Worm (Caenorhabditis elegans): ENCODE data around the gene Y38F2AL.12.

The Y38F2AL.12 gene

ce11 chrIV:2315545-2315995 is 803 bp upstream of the Y38F2AL.12 start, which contains the start of gene vha-3:
TSS of gene vha-3 (minus strand) at chrIV:2315945.
- TF ChIP-seq dmd-6 (GFP tag; IDR thresholded peaks at IDR 0.05) (no peak), egl-43 (GFP tag; IDR thresholded peaks at IDR 0.05) (peak; percentile 59; the same call in 1 of the 2 replicates), ces-1 (GFP tag; optimal IDR thresholded peaks at IDR 0.05) (no peak), set-16 (GFP tag; IDR thresholded peaks at IDR 0.05) (peak; percentile 46; the same call in 1 of the 2 replicates), vab-7 (GFP tag; IDR thresholded peaks at IDR 0.05) (no peak), hlh-30 (tag; optimal IDR thresholded peaks at IDR 0.05; ENCODE audit: insufficient read depth) (no peak), nhr-42 (GFP tag; IDR thresholded peaks at IDR 0.05) (no peak), F26F4.8 (GFP tag; conservative IDR thresholded peaks at IDR 0.05) (no peak), nhr-41 (GFP tag; IDR thresholded peaks at IDR 0.05) (no peak), aha-1 (tag) (peak; percentile 62), Y5F2A.4 (GFP tag; optimal IDR thresholded peaks at IDR 0.05) (no peak), daf-12 (tag; optimal IDR thresholded peaks at IDR 0.05) (no peak), nhr-25 (tag; optimal IDR thresholded peaks at IDR 0.05; ENCODE audit: borderline replicate concordance, insufficient read depth) (no peak), spr-3 (GFP tag; optimal IDR thresholded peaks at IDR 0.05) (peak; percentile 42), nhr-6 (tag; optimal IDR thresholded peaks at IDR 0.05) (no peak), gei-8 (GFP tag; optimal IDR thresholded peaks at IDR 0.05) (peak; percentile 8), D1046.2 (GFP tag; IDR thresholded peaks at IDR 0.05) (0 out of 2 replicates have a peak, but pooled peaks have one; percentile 45), spr-1 (tag; optimal IDR thresholded peaks at IDR 0.05) (no peak), nhr-77 (tag; optimal IDR thresholded peaks at IDR 0.05) (no peak), lin-38 (GFP tag; IDR thresholded peaks at IDR 0.05) (no peak)

ce11 chrIV:2316796-2317195 is 423 bp downstream of the Y38F2AL.12 start:
- TF ChIP-seq ztf-7 (tag; optimal IDR thresholded peaks at IDR 0.05): no peak
- TF ChIP-seq nhr-25 (tag; optimal IDR thresholded peaks at IDR 0.05; ENCODE audit: borderline replicate concordance, insufficient read depth): no peak
- TF ChIP-seq mdt-29 (GFP tag; IDR thresholded peaks at IDR 0.05): 0 out of 2 replicates have a peak, but pooled peaks have one; percentile 38
- peak; percentile 78 for TF ChIP-seq mep-1 (tag; optimal IDR thresholded peaks at IDR 0.05)
- no peak for TF ChIP-seq tra-1 (GFP tag; IDR thresholded peaks at IDR 0.05)
- no peak for TF ChIP-seq daf-19 (GFP tag; conservative IDR thresholded peaks at IDR 0.05)
- TF ChIP-seq mes-2 (tag; optimal IDR thresholded peaks at IDR 0.05; ENCODE audit: poor library complexity, severe bottlenecking): peak; percentile 53
- TF ChIP-seq arid-1 (GFP tag; conservative IDR thresholded peaks at IDR 0.05): peak; percentile 70; the same call in 1 of the 2 replicates
- peak; percentile 22 for TF ChIP-seq nhr-10 (tag; optimal IDR thresholded peaks at IDR 0.05)
- TF ChIP-seq aha-1 (tag): peak; percentile 84
- peak; percentile 43 for TF ChIP-seq T20F7.1 (GFP tag; optimal IDR thresholded peaks at IDR 0.05)
- TF ChIP-seq lin-15B (tag; optimal IDR thresholded peaks at IDR 0.05): no peak
- no peak for TF ChIP-seq ceh-62 (tag; optimal IDR thresholded peaks at IDR 0.05)
- no peak for TF ChIP-seq duxl-1 (tag; optimal IDR thresholded peaks at IDR 0.05; ENCODE audit: poor library complexity)
- TF ChIP-seq daf-16 (GFP tag; optimal IDR thresholded peaks at IDR 0.05): no peak
- peak; percentile 24 for TF ChIP-seq daf-16 (tag; optimal IDR thresholded peaks at IDR 0.05)
- TF ChIP-seq snpc-1.2 (GFP tag; IDR thresholded peaks at IDR 0.05): no peak
- no peak for TF ChIP-seq madf-9 (GFP tag; conservative IDR thresholded peaks at IDR 0.05)
- TF ChIP-seq nhr-237 (tag; optimal IDR thresholded peaks at IDR 0.05): no peak
- no peak for TF ChIP-seq daf-12 (tag; optimal IDR thresholded peaks at IDR 0.05)
- TF ChIP-seq zip-2 (tag; optimal IDR thresholded peaks at IDR 0.05): no peak
- no peak for TF ChIP-seq Y5F2A.4 (GFP tag; optimal IDR thresholded peaks at IDR 0.05)
- TF ChIP-seq jun-1 (tag; optimal IDR thresholded peaks at IDR 0.05): no peak
- peak; percentile 84 for TF ChIP-seq hmg-1.1 (GFP tag; IDR thresholded peaks at IDR 0.05)
- peak; percentile 51 for TF ChIP-seq dve-1 (tag; optimal IDR thresholded peaks at IDR 0.05; ENCODE audit: insufficient read depth)
- TF ChIP-seq dmd-6 (GFP tag; IDR thresholded peaks at IDR 0.05): peak; percentile 69
- peak; percentile 85 for TF ChIP-seq hlh-11 (tag; optimal IDR thresholded peaks at IDR 0.05)
- TF ChIP-seq sdz-12 (GFP tag; optimal IDR thresholded peaks at IDR 0.05): no peak
- peak in 1 of 2 experiments; percentile 31 for TF ChIP-seq mdl-1 (tag; optimal IDR thresholded peaks at IDR 0.05)
- TF ChIP-seq tag-97 (GFP tag; IDR thresholded peaks at IDR 0.05): no peak
- no peak for TF ChIP-seq Y105C5A.15 (GFP tag; IDR thresholded peaks at IDR 0.05)
- TF ChIP-seq zfp-2 (tag; optimal IDR thresholded peaks at IDR 0.05): no peak
- TF ChIP-seq dpl-1 (GFP tag; optimal IDR thresholded peaks at IDR 0.05): peak; percentile 73
- no peak for TF ChIP-seq nhr-76 (tag; optimal IDR thresholded peaks at IDR 0.05)
- TF ChIP-seq dmd-8 (GFP tag; IDR thresholded peaks at IDR 0.05): no peak

All from whole organism, L4 larva.